Worm (Caenorhabditis elegans) whole organism, L3 larva: ENCODE data around the gene dnj-20.

ENCODE experiments used
- aly-2 ChIP-seq: fragments of 150-350 bp; optimal IDR thresholded peaks from 2 replicates; lab custom pipeline; 2014; ENCODE audit warnings: missing biosample characterization, missing genetic modification characterization
- ama-1 ChIP-seq: fragments of 150-350 bp; optimal IDR thresholded peaks from 2 replicates; lab custom pipeline; 2018
- ceh-16 ChIP-seq: sonication (generic microtip); optimal IDR thresholded peaks from 2 replicates; lab custom pipeline; 2017; ENCODE audit warnings: missing biosample characterization, missing genetic modification characterization
- ceh-28 ChIP-seq: fragments of 150-350 bp; optimal IDR thresholded peaks from 2 replicates; lab custom pipeline; 2014; ENCODE audit warnings: missing biosample characterization, missing genetic modification reagents, missing genetic modification characterization
- ceh-82 ChIP-seq: fragments of 150-350 bp; optimal IDR thresholded peaks from 2 replicates; lab custom pipeline; 2014; ENCODE audit warnings: missing biosample characterization, missing genetic modification characterization
- daf-12 ChIP-seq: fragments of 150-350 bp; optimal IDR thresholded peaks from 2 replicates; lab custom pipeline; 2014; ENCODE audit warnings: missing biosample characterization, missing genetic modification reagents, missing genetic modification characterization
- egl-27 ChIP-seq: sonication (generic microtip); optimal IDR thresholded peaks from 4 replicates; lab custom pipeline; 2017; ENCODE audit warnings: missing biosample characterization, missing genetic modification reagents, missing genetic modification characterization
- egl-5 ChIP-seq: fragments of 150-350 bp; optimal IDR thresholded peaks from 2 replicates; lab custom pipeline; 2017; ENCODE audit warnings: missing biosample characterization, missing genetic modification reagents, missing genetic modification characterization, inconsistent platforms
- elt-1 ChIP-seq: fragments of 150-350 bp; optimal IDR thresholded peaks from 2 replicates; lab custom pipeline; 2014; ENCODE audit warnings: missing biosample characterization, missing genetic modification characterization
- elt-2 ChIP-seq: sonication (generic microtip); optimal IDR thresholded peaks from 2 replicates; lab custom pipeline; 2016; ENCODE audit warnings: missing genetic modification reagents, mild to moderate bottlenecking, missing genetic modification characterization, missing compliant biosample characterization
- elt-3 ChIP-seq, 3 experiments: fragments of 150-350 bp in 1 of 3; sonication (generic microtip) in 2 of 3; optimal IDR thresholded peaks; 2 replicates in 2 of 3; 4 replicates in 1 of 3; lab custom pipeline; 2014 to 2017; ENCODE audit warnings: missing biosample characterization in 3 of 3, missing genetic modification characterization in 3 of 3
- eor-1 ChIP-seq, 2 experiments: fragments of 150-350 bp; optimal IDR thresholded peaks; 2 replicates each; lab custom pipeline; 2014 to 2018; ENCODE audit warnings: missing biosample characterization in 2 of 2, missing genetic modification characterization in 2 of 2
- fkh-10 ChIP-seq: sonication (generic microtip); optimal IDR thresholded peaks from 2 replicates; lab custom pipeline; 2017; ENCODE audit warnings: missing biosample characterization, missing genetic modification reagents, missing genetic modification characterization
- fkh-2 ChIP-seq: fragments of 150-350 bp; optimal IDR thresholded peaks from 2 replicates; lab custom pipeline; 2014; ENCODE audit warnings: missing biosample characterization, missing genetic modification reagents, missing genetic modification characterization
- hmg-11 ChIP-seq: sonication (generic microtip); optimal IDR thresholded peaks from 2 replicates; lab custom pipeline; 2016; ENCODE audit warnings: missing genetic modification characterization, missing compliant biosample characterization
- jun-1 ChIP-seq: fragments of 150-350 bp; optimal IDR thresholded peaks from 2 replicates; lab custom pipeline; 2014; ENCODE audit warnings: missing biosample characterization, missing genetic modification reagents, missing genetic modification characterization
- lin-15B ChIP-seq: fragments of 150-350 bp; optimal IDR thresholded peaks from 2 replicates; lab custom pipeline; 2014; ENCODE audit warnings: missing biosample characterization, missing genetic modification characterization
- lin-39 ChIP-seq: fragments of 150-350 bp; optimal IDR thresholded peaks from 2 replicates; lab custom pipeline; 2018; ENCODE audit warnings: missing biosample characterization, missing genetic modification reagents, missing genetic modification characterization
- lsy-12 ChIP-seq: sonication (generic microtip); optimal IDR thresholded peaks from 2 replicates; lab custom pipeline; 2016; ENCODE audit warnings: mild to moderate bottlenecking, missing genetic modification characterization, missing compliant biosample characterization
- nfya-1 ChIP-seq: sonication (generic microtip); optimal IDR thresholded peaks from 2 replicates; lab custom pipeline; 2017; ENCODE audit warnings: missing genetic modification characterization, mild to moderate bottlenecking, missing compliant biosample characterization, antibody characterized with exemption, moderate library complexity; ENCODE audit not compliant: insufficient read depth
- nhr-11 ChIP-seq: fragments of 150-350 bp; optimal IDR thresholded peaks from 2 replicates; lab custom pipeline; 2014; ENCODE audit warnings: missing biosample characterization, missing genetic modification characterization
- nhr-12 ChIP-seq: fragments of 150-350 bp; optimal IDR thresholded peaks from 2 replicates; lab custom pipeline; 2014; ENCODE audit warnings: missing biosample characterization, missing genetic modification characterization
- nhr-23 ChIP-seq: fragments of 150-350 bp; optimal IDR thresholded peaks from 2 replicates; lab custom pipeline; 2014; ENCODE audit warnings: missing biosample characterization, missing genetic modification reagents, missing genetic modification characterization
- nhr-237 ChIP-seq: fragments of 150-350 bp; optimal IDR thresholded peaks from 2 replicates; lab custom pipeline; 2014; ENCODE audit warnings: missing biosample characterization, missing genetic modification characterization
- nhr-25 ChIP-seq: sonication (generic microtip); optimal IDR thresholded peaks from 2 replicates; lab custom pipeline; 2017; ENCODE audit warnings: missing biosample characterization, missing genetic modification characterization
- nhr-28 ChIP-seq: fragments of 150-350 bp; optimal IDR thresholded peaks from 2 replicates; lab custom pipeline; 2014; ENCODE audit warnings: missing biosample characterization, missing genetic modification characterization
- nhr-43 ChIP-seq: sonication (generic microtip); optimal IDR thresholded peaks from 2 replicates; lab custom pipeline; 2016; ENCODE audit warnings: mild to moderate bottlenecking, missing genetic modification characterization, missing compliant biosample characterization; ENCODE audit not compliant: poor library complexity, severe bottlenecking
- nhr-67 ChIP-seq: fragments of 150-350 bp; optimal IDR thresholded peaks from 2 replicates; lab custom pipeline; 2014; ENCODE audit warnings: missing biosample characterization, missing genetic modification characterization
- nhr-76 ChIP-seq: fragments of 150-350 bp; sonication (generic microtip); optimal IDR thresholded peaks from 5 replicates; lab custom pipeline; 2014; ENCODE audit warnings: missing biosample characterization, missing genetic modification characterization
- pha-4 ChIP-seq: fragments of 150-350 bp; optimal IDR thresholded peaks from 2 replicates; lab custom pipeline; 2014; ENCODE audit warnings: missing biosample characterization, missing genetic modification reagents, missing genetic modification characterization
- pqm-1 ChIP-seq: fragments of 150-350 bp; optimal IDR thresholded peaks from 2 replicates; lab custom pipeline; 2017; ENCODE audit warnings: missing biosample characterization, missing genetic modification characterization, inconsistent platforms
- sea-2 ChIP-seq: fragments of 150-350 bp; sonication (generic microtip); optimal IDR thresholded peaks from 4 replicates; lab custom pipeline; 2014; ENCODE audit warnings: missing biosample characterization, missing genetic modification reagents, missing genetic modification characterization
- skn-1 ChIP-seq: fragments of 150-350 bp; optimal IDR thresholded peaks from 2 replicates; lab custom pipeline; 2014; ENCODE audit warnings: missing biosample characterization, missing genetic modification characterization
- snpc-4 ChIP-seq: fragments of 150-350 bp; optimal IDR thresholded peaks from 2 replicates; lab custom pipeline; 2014; ENCODE audit warnings: missing biosample characterization, missing genetic modification characterization
- unc-62 ChIP-seq: fragments of 150-350 bp; sonication (generic microtip); optimal IDR thresholded peaks from 4 replicates; lab custom pipeline; 2014; ENCODE audit warnings: missing biosample characterization, missing genetic modification reagents, missing genetic modification characterization
- zag-1 ChIP-seq: fragments of 150-350 bp; optimal IDR thresholded peaks from 2 replicates; lab custom pipeline; 2014; ENCODE audit warnings: missing biosample characterization, missing genetic modification characterization
- ztf-11 ChIP-seq: fragments of 150-350 bp; optimal IDR thresholded peaks from 2 replicates; lab custom pipeline; 2014; ENCODE audit warnings: missing biosample characterization, missing genetic modification characterization
- ztf-4 ChIP-seq: fragments of 150-350 bp; optimal IDR thresholded peaks from 2 replicates; lab custom pipeline; 2014; ENCODE audit warnings: missing biosample characterization, missing genetic modification characterization

Gene dnj-20

ce11 chrII:9592737-9593136 is 31.2 kb downstream of the dnj-20 start, which contains the start of gene parp-2:
Gene parp-2 (plus strand): TSS chrII:9593037.
- TF ChIP-seq fkh-2 = no peak
- TF ChIP-seq jun-1 (tag; lab: Kevin White, UChicago) = no peak

ce11 chrII:9591071-9591470 is 32.9 kb downstream of the dnj-20 start, which contains the start of the genes E02H1.1 and tag-124:
Gene E02H1.1 (minus strand): TSS chrII:9591164.
Gene tag-124 (plus strand): TSS chrII:9591292.
- TF ChIP-seq elt-2 = peak; percentile 17
- peak; percentile 76 for TF ChIP-seq lin-15B (tag; lab: Kevin White, UChicago)
- TF ChIP-seq nfya-1 (tag; lab: Kevin White, UChicago) = peak; percentile 72
- peak; percentile 34 for TF ChIP-seq nhr-11 (tag; lab: Kevin White, UChicago)
- TF ChIP-seq egl-27 = no peak
- no peak for TF ChIP-seq nhr-12 (tag; lab: Kevin White, UChicago)
- no peak for TF ChIP-seq nhr-76 (tag; lab: Kevin White, UChicago)
- peak; percentile 77 for TF ChIP-seq pha-4
- no peak for TF ChIP-seq sea-2
- TF ChIP-seq hmg-11 = peak; percentile 35
- no peak for TF ChIP-seq nhr-237 (tag; lab: Kevin White, UChicago)
- no peak for TF ChIP-seq aly-2 (tag; lab: Kevin White, UChicago)
- peak; percentile 87 for TF ChIP-seq nhr-23 (tag; lab: Kevin White, UChicago)
- no peak for TF ChIP-seq nhr-28 (tag; lab: Kevin White, UChicago)
- TF ChIP-seq lin-39 = no peak
- TF ChIP-seq eor-1 (tag; optimal IDR thresholded peaks at IDR 0.05; lab: Kevin White, UChicago) = peak in 1 of 2 experiments; percentile 69
- peak; percentile 15 for TF ChIP-seq ceh-28
- TF ChIP-seq lsy-12 = peak; percentile 72
- TF ChIP-seq egl-5 (tag; lab: Kevin White, UChicago) = no peak
- TF ChIP-seq elt-1 (tag; lab: Kevin White, UChicago) = no peak
- TF ChIP-seq nhr-43 (tag; lab: Kevin White, UChicago) = peak; percentile 92
- TF ChIP-seq unc-62 (GFP tag; lab: Kevin White, UChicago) = no peak
- TF ChIP-seq snpc-4 (tag; lab: Kevin White, UChicago) = peak; percentile 62
- peak; percentile 74 for TF ChIP-seq nhr-25 (tag; lab: Kevin White, UChicago)
- TF ChIP-seq pqm-1 = peak; percentile 21
- no peak for TF ChIP-seq zag-1

ce11 chrII:9589667-9590066 is 34.3 kb downstream of the dnj-20 start, which contains the start of gene eral-1:
Gene eral-1 (minus strand): TSS chrII:9589767.
- TF ChIP-seq nfya-1 (tag; lab: Kevin White, UChicago) = no peak
- no peak for TF ChIP-seq ztf-11
- TF ChIP-seq egl-27 = no peak
- no peak for TF ChIP-seq lin-39
- TF ChIP-seq fkh-10 = no peak
- no peak for TF ChIP-seq ama-1 (lab: Kevin White, UChicago)
- TF ChIP-seq ztf-4 (tag; lab: Kevin White, UChicago) = no peak
- TF ChIP-seq pha-4 = no peak
- TF ChIP-seq fkh-2 = no peak
- no peak for TF ChIP-seq egl-5 (tag; lab: Kevin White, UChicago)
- no peak for TF ChIP-seq ceh-16 (tag; lab: Kevin White, UChicago)
- TF ChIP-seq elt-2 = no peak
- TF ChIP-seq nhr-25 (tag; lab: Kevin White, UChicago) = no peak
- no peak for TF ChIP-seq nhr-237 (tag; lab: Kevin White, UChicago)
- no peak for TF ChIP-seq ceh-82 (tag; lab: Kevin White, UChicago)
- no peak for TF ChIP-seq hmg-11
- TF ChIP-seq nhr-12 (tag; lab: Kevin White, UChicago) = no peak
- TF ChIP-seq nhr-67 (tag; lab: Kevin White, UChicago) = no peak

ce11 chrII:9586734-9587209 is 37.2 kb downstream of the dnj-20 start, which contains the start of gene ugt-58:
Gene ugt-58 (minus strand): TSS chrII:9586784.
- TF ChIP-seq elt-3 (tag; optimal IDR thresholded peaks at IDR 0.05; lab: Kevin White, UChicago) (peak in 1 of 3 experiments; percentile 49), nhr-25 (tag; lab: Kevin White, UChicago) (peak; percentile 7), ceh-28 (peak; percentile 64), skn-1 (no peak), nhr-23 (tag; lab: Kevin White, UChicago) (peak; percentile 57), nhr-11 (tag; lab: Kevin White, UChicago) (peak; percentile 31), elt-2 (peak; percentile 66), daf-12 (tag; lab: Kevin White, UChicago) (no peak)
